Worm (Caenorhabditis elegans) whole organism, young adult: ENCODE data around the gene F01G10.10.

Experiments
- B0035.1 ChIP-seq: sonication (generic microtip); optimal IDR thresholded peaks from 2 replicates; lab custom pipeline; 2016; ENCODE audit warnings: missing genetic modification characterization, mild to moderate bottlenecking, missing compliant biosample characterization, missing genotype, missing genetic modification reagents
- F22D6.2 ChIP-seq: sonication (generic microtip); optimal IDR thresholded peaks from 2 replicates; lab custom pipeline; 2016; ENCODE audit warnings: mild to moderate bottlenecking, missing genetic modification characterization, missing compliant biosample characterization
- F23B12.7 ChIP-seq: sonication (generic microtip); optimal IDR thresholded peaks from 2 replicates; lab custom pipeline; 2017; ENCODE audit warnings: missing genetic modification characterization, mild to moderate bottlenecking, missing compliant biosample characterization, antibody characterized with exemption, moderate library complexity; ENCODE audit not compliant: insufficient read depth
- F49E8.2 ChIP-seq: sonication (generic microtip); optimal IDR thresholded peaks from 3 replicates; lab custom pipeline; 2017; ENCODE audit warnings: missing genetic modification characterization, mild to moderate bottlenecking, missing compliant biosample characterization, antibody characterized with exemption, moderate library complexity; ENCODE audit not compliant: insufficient read depth
- Y79H2A.3 ChIP-seq: fragments of 200-800 bp; sonication (Bioruptor generic); conservative IDR thresholded peaks from 2 replicates; pipeline ENCODE4 v1.3.6; 2022; ENCODE audit warnings: missing genetic modification reagents, missing genetic modification characterization, missing compliant biosample characterization
- Y95B8A.8 ChIP-seq: fragments of 200-800 bp; sonication (Bioruptor generic); IDR thresholded peaks from 2 replicates; pipeline ENCODE4 v1.3.6; 2022; ENCODE audit warnings: missing genetic modification reagents, missing genetic modification characterization, missing compliant biosample characterization
- ZK185.1 ChIP-seq: sonication (generic microtip); optimal IDR thresholded peaks from 2 replicates; lab custom pipeline; 2016; ENCODE audit warnings: mild to moderate bottlenecking, missing genetic modification characterization, missing compliant biosample characterization; ENCODE audit not compliant: poor library complexity, severe bottlenecking
- aptf-2 ChIP-seq: fragments of 200-800 bp; sonication (Bioruptor generic); conservative IDR thresholded peaks from 2 replicates; pipeline ENCODE4 v1.3.6; 2022; ENCODE audit warnings: missing genetic modification reagents, missing genetic modification characterization, missing compliant biosample characterization
- atf-7 ChIP-seq: sonication (generic microtip); optimal IDR thresholded peaks from 2 replicates; lab custom pipeline; 2017; ENCODE audit warnings: mild to moderate bottlenecking, missing genetic modification characterization, missing compliant biosample characterization
- cebp-1 ChIP-seq, 2 experiments: fragments of 200-800 bp in 1 of 2; sonication (Bioruptor generic) in 1 of 2; sonication (generic microtip) in 1 of 2; IDR thresholded peaks in 1 of 2; optimal IDR thresholded peaks in 1 of 2; 2 replicates each; pipeline versions ENCODE4 v1.3.6 to Lab custom; 2017 to 2022; ENCODE audit warnings: missing compliant biosample characterization in 2 of 2, missing genetic modification characterization in 2 of 2, mild to moderate bottlenecking in 1 of 2, missing genetic modification reagents in 1 of 2, moderate library complexity in 1 of 2
- cebp-2 ChIP-seq: fragments of 200-800 bp; sonication (Bioruptor generic); IDR thresholded peaks from 2 replicates; pipeline ENCODE4 v1.3.6; 2022; ENCODE audit warnings: missing genetic modification characterization, missing compliant biosample characterization
- ceh-100 ChIP-seq: fragments of 200-800 bp; sonication (Bioruptor generic); IDR thresholded peaks from 2 replicates; pipeline ENCODE4 v1.3.6; 2022; ENCODE audit warnings: missing genetic modification reagents, missing genetic modification characterization, missing compliant biosample characterization
- ceh-91 ChIP-seq: fragments of 200-800 bp; sonication (Bioruptor generic); IDR thresholded peaks from 2 replicates; pipeline ENCODE4 v1.3.6; 2022; ENCODE audit warnings: missing genetic modification reagents, missing genetic modification characterization, missing compliant biosample characterization
- efl-1 ChIP-seq: fragments of 150-350 bp; optimal IDR thresholded peaks from 2 replicates; lab custom pipeline; 2014; ENCODE audit warnings: missing biosample characterization, missing genetic modification reagents, missing genetic modification characterization
- ekl-4 ChIP-seq: fragments of 200-800 bp; sonication (Bioruptor generic); IDR thresholded peaks from 2 replicates; pipeline ENCODE4 v1.3.6; 2022; ENCODE audit warnings: missing genetic modification reagents, missing genetic modification characterization, missing compliant biosample characterization
- ets-4 ChIP-seq: fragments of 200-800 bp; sonication (Bioruptor generic); optimal IDR thresholded peaks from 2 replicates; lab custom pipeline; 2018; ENCODE audit warnings: mild to moderate bottlenecking, missing genetic modification characterization, missing compliant biosample characterization
- hlh-26 ChIP-seq: fragments of 200-800 bp; sonication (Bioruptor generic); conservative IDR thresholded peaks from 2 replicates; pipeline ENCODE4 v1.3.6; 2022; ENCODE audit warnings: missing genetic modification reagents, missing genetic modification characterization, missing compliant biosample characterization
- hmg-1.2 ChIP-seq: fragments of 200-800 bp; sonication (Bioruptor generic); IDR thresholded peaks from 2 replicates; pipeline ENCODE4 v1.3.6; 2022; ENCODE audit warnings: missing genetic modification reagents, missing genetic modification characterization, missing compliant biosample characterization
- hsf-1 ChIP-seq: fragments of 200-800 bp; sonication (Bioruptor generic); IDR thresholded peaks from 2 replicates; pipeline ENCODE4 v1.3.6; 2022; ENCODE audit warnings: missing genetic modification reagents, missing genetic modification characterization, missing compliant biosample characterization
- lag-1 ChIP-seq: fragments of 200-800 bp; sonication (Bioruptor generic); IDR thresholded peaks from 2 replicates; pipeline ENCODE4 v1.3.6; 2022; ENCODE audit warnings: missing genetic modification reagents, missing genetic modification characterization, missing compliant biosample characterization
- lin-35 ChIP-seq, 3 experiments: fragments of 150-350 bp in 2 of 3; sonication (generic microtip) in 1 of 3; optimal IDR thresholded peaks; 2 replicates each; lab custom pipeline; 2014 to 2018; ENCODE audit warnings: missing biosample characterization in 3 of 3, missing genetic modification characterization in 3 of 3, missing genetic modification reagents in 3 of 3
- lir-1 ChIP-seq: fragments of 200-800 bp; sonication (Bioruptor generic); conservative IDR thresholded peaks from 2 replicates; pipeline ENCODE4 v1.3.6; 2022; ENCODE audit warnings: missing genetic modification reagents, missing genetic modification characterization, missing compliant biosample characterization
- madf-10 ChIP-seq: sonication (generic microtip); optimal IDR thresholded peaks from 2 replicates; lab custom pipeline; 2016; ENCODE audit warnings: mild to moderate bottlenecking, missing genetic modification characterization, missing compliant biosample characterization
- nfya-1 ChIP-seq: sonication (generic microtip); optimal IDR thresholded peaks from 2 replicates; lab custom pipeline; 2017; ENCODE audit warnings: antibody characterized with exemption, missing compliant biosample characterization, missing genetic modification characterization, borderline replicate concordance; ENCODE audit not compliant: insufficient read depth
- nhr-27 ChIP-seq: fragments of 200-800 bp; sonication (Bioruptor generic); optimal IDR thresholded peaks from 2 replicates; lab custom pipeline; 2018; ENCODE audit warnings: mild to moderate bottlenecking, missing genetic modification characterization, moderate library complexity, missing compliant biosample characterization
- nhr-80 ChIP-seq: sonication (generic microtip); optimal IDR thresholded peaks from 2 replicates; lab custom pipeline; 2016; ENCODE audit warnings: missing genetic modification characterization, missing compliant biosample characterization
- pbrm-1 ChIP-seq: fragments of 200-800 bp; sonication (Bioruptor generic); IDR thresholded peaks from 2 replicates; pipeline ENCODE4 v1.3.6; 2022; ENCODE audit warnings: missing genetic modification reagents, missing genetic modification characterization, missing compliant biosample characterization
- sdz-38 ChIP-seq: sonication (generic microtip); optimal IDR thresholded peaks from 2 replicates; lab custom pipeline; 2016; ENCODE audit warnings: missing genotype, missing genetic modification characterization, missing compliant biosample characterization
- snpc-1.1 ChIP-seq: sonication (generic microtip); optimal IDR thresholded peaks from 2 replicates; lab custom pipeline; 2017; ENCODE audit warnings: missing genetic modification characterization, mild to moderate bottlenecking, missing compliant biosample characterization, antibody characterized with exemption, moderate library complexity, missing genotype, missing genetic modification reagents; ENCODE audit not compliant: insufficient read depth
- snpc-1.3 ChIP-seq: sonication (generic microtip); optimal IDR thresholded peaks from 2 replicates; lab custom pipeline; 2017; ENCODE audit warnings: missing genetic modification characterization, mild to moderate bottlenecking, missing compliant biosample characterization, antibody characterized with exemption, moderate library complexity, missing genotype, missing genetic modification reagents; ENCODE audit not compliant: insufficient read depth
- tbp1 ChIP-seq: fragments of 200-800 bp; sonication (Bioruptor generic); optimal IDR thresholded peaks from 2 replicates; lab custom pipeline; 2018; ENCODE audit warnings: mild to moderate bottlenecking, missing genetic modification characterization, missing compliant biosample characterization
- tbx-9 ChIP-seq: sonication (generic microtip); optimal IDR thresholded peaks from 2 replicates; lab custom pipeline; 2016; ENCODE audit warnings: borderline replicate concordance, missing genetic modification characterization, inconsistent platforms, missing compliant biosample characterization
- zfh-2 ChIP-seq: fragments of 200-800 bp; sonication (Bioruptor generic); conservative IDR thresholded peaks from 2 replicates; pipeline ENCODE4 v1.3.6; 2022; ENCODE audit warnings: missing genetic modification reagents, missing genetic modification characterization, missing compliant biosample characterization
- ztf-18 ChIP-seq: sonication (generic microtip); optimal IDR thresholded peaks from 2 replicates; lab custom pipeline; 2016; ENCODE audit warnings: missing genotype, mild to moderate bottlenecking, missing genetic modification characterization, missing compliant biosample characterization

F01G10.10 gene

ce11 chrIV:10242458-10243123, 3.4 kb upstream of the F01G10.10 start (continued):
- TF ChIP-seq Y95B8A.8 (GFP tag; lab: Robert Waterston, UW), result no peak
- TF ChIP-seq hlh-26 (GFP tag; lab: Robert Waterston, UW), result no peak
- TF ChIP-seq efl-1, result peak; percentile 81
- TF ChIP-seq F22D6.2 (tag; lab: Kevin White, UChicago), result no peak
- TF ChIP-seq tbx-9 (tag; lab: Kevin White, UChicago), result no peak
- no peak for TF ChIP-seq snpc-1.1 (tag; lab: Kevin White, UChicago)
- TF ChIP-seq Y79H2A.3 (GFP tag; lab: Robert Waterston, UW), result no peak
- TF ChIP-seq atf-7 (tag; lab: Kevin White, UChicago), result no peak
- peak; percentile 20; the same call in 1 of the 2 replicates for TF ChIP-seq pbrm-1
- no peak; the same call in 1 of the 2 replicates for TF ChIP-seq hmg-1.2
- TF ChIP-seq snpc-1.3 (tag; lab: Kevin White, UChicago), result no peak
- TF ChIP-seq sdz-38 (tag; lab: Kevin White, UChicago), result no peak
- peak; percentile 42; the same call in 1 of the 2 replicates for TF ChIP-seq ceh-91 (GFP tag; lab: Robert Waterston, UW)
- no peak for TF ChIP-seq nhr-27 (tag; lab: Kevin White, UChicago)
- TF ChIP-seq aptf-2 (GFP tag; lab: Robert Waterston, UW), result no peak
- no peak for TF ChIP-seq zfh-2 (GFP tag; lab: Robert Waterston, UW)
- TF ChIP-seq ceh-100, result no peak
- TF ChIP-seq lag-1, result no peak
- no peak for TF ChIP-seq B0035.1 (tag; lab: Kevin White, UChicago)
- no peak for TF ChIP-seq cebp-2 (GFP tag; lab: Robert Waterston, UW)
- no peak for TF ChIP-seq lir-1 (GFP tag; lab: Robert Waterston, UW)
- peak; percentile 24 for TF ChIP-seq ZK185.1 (tag; lab: Kevin White, UChicago)
- TF ChIP-seq ztf-18, result no peak
- no peak for TF ChIP-seq F23B12.7 (tag; lab: Kevin White, UChicago)
- no peak for TF ChIP-seq cebp-1 (GFP tag; IDR thresholded peaks at IDR 0.05; lab: Robert Waterston, UW)
- no peak for TF ChIP-seq cebp-1 (tag; optimal IDR thresholded peaks at IDR 0.05; lab: Kevin White, UChicago)
- TF ChIP-seq nfya-1 (tag; lab: Kevin White, UChicago), result no peak
- no peak for TF ChIP-seq madf-10 (tag; lab: Kevin White, UChicago)
- TF ChIP-seq, all 124 proteins: peak for 15

ce11 chrIV:10243276-10243675, 2.7 kb upstream of the F01G10.10 start, which contains the start of gene tkt-1:
TSS of gene tkt-1 (plus strand) at chrIV:10243612.
- TF ChIP-seq hsf-1 (GFP tag; lab: Robert Waterston, UW) (peak; percentile 74), ets-4 (GFP tag; lab: Kevin White, UChicago) (peak; percentile 26), lin-35 (GFP tag; optimal IDR thresholded peaks at IDR 0.05; lab: Kevin White, UChicago) (no peak), F49E8.2 (no peak), cebp-1 (GFP tag; IDR thresholded peaks at IDR 0.05; lab: Robert Waterston, UW) (no peak), cebp-1 (tag; optimal IDR thresholded peaks at IDR 0.05; lab: Kevin White, UChicago) (peak; percentile 4), tbp1 (peak; percentile 10), nhr-80 (peak; percentile 74), ekl-4 (GFP tag; lab: Robert Waterston, UW) (0 out of 2 replicates have a peak, but pooled peaks have one; percentile 40)
